Worm (Caenorhabditis elegans) whole organism, late embryonic: ENCODE data around the gene K09E3.7.

Experiments used
- C08G9.2 ChIP-seq: sonication (generic microtip); optimal IDR thresholded peaks from 2 replicates; lab custom pipeline; 2016; ENCODE audit warnings: mild to moderate bottlenecking, missing genetic modification characterization, moderate library complexity, missing compliant biosample characterization
- C38D4.7 ChIP-seq: fragments of 200-800 bp; sonication (Bioruptor generic); optimal IDR thresholded peaks from 2 replicates; lab custom pipeline; 2018; ENCODE audit warnings: mild to moderate bottlenecking, missing genetic modification characterization, moderate library complexity, missing compliant biosample characterization
- ama-1 ChIP-seq: fragments of 150-350 bp; optimal IDR thresholded peaks from 2 replicates; lab custom pipeline; 2014
- dmd-4 ChIP-seq: sonication (generic microtip); optimal IDR thresholded peaks from 2 replicates; lab custom pipeline; 2016; ENCODE audit warnings: borderline replicate concordance, missing genetic modification characterization, missing compliant biosample characterization
- elt-2 ChIP-seq: sonication (generic microtip); optimal IDR thresholded peaks from 2 replicates; lab custom pipeline; 2016; ENCODE audit warnings: missing genetic modification reagents, missing genetic modification characterization, missing compliant biosample characterization
- elt-4 ChIP-seq: sonication (generic microtip); optimal IDR thresholded peaks from 2 replicates; lab custom pipeline; 2016; ENCODE audit warnings: missing genetic modification characterization, missing compliant biosample characterization
- ets-4 ChIP-seq: sonication (generic microtip); optimal IDR thresholded peaks from 2 replicates; lab custom pipeline; 2016; ENCODE audit warnings: missing genetic modification characterization, missing compliant biosample characterization
- hlh-13 ChIP-seq: fragments of 200-800 bp; sonication (Bioruptor generic); optimal IDR thresholded peaks from 2 replicates; lab custom pipeline; 2018; ENCODE audit warnings: mild to moderate bottlenecking, missing genetic modification characterization, missing compliant biosample characterization
- nhr-11 ChIP-seq: fragments of 150-350 bp; optimal IDR thresholded peaks from 2 replicates; lab custom pipeline; 2014; ENCODE audit warnings: missing biosample characterization, missing genetic modification characterization
- npax-4 ChIP-seq: sonication (generic microtip); optimal IDR thresholded peaks from 2 replicates; lab custom pipeline; 2016; ENCODE audit warnings: missing genetic modification characterization, missing compliant biosample characterization
- pag-3 ChIP-seq: sonication (generic microtip); optimal IDR thresholded peaks from 2 replicates; lab custom pipeline; 2016; ENCODE audit warnings: missing compliant biosample characterization, missing genetic modification characterization, borderline replicate concordance
- sdc-2 ChIP-seq: sonication (generic microtip); optimal IDR thresholded peaks from 2 replicates; lab custom pipeline; 2016; ENCODE audit warnings: missing genotype, missing genetic modification characterization, missing compliant biosample characterization
- unc-55 ChIP-seq: sonication (generic microtip); optimal IDR thresholded peaks from 2 replicates; lab custom pipeline; 2017; ENCODE audit warnings: missing biosample characterization, missing genetic modification reagents, missing genetic modification characterization

DNA sequence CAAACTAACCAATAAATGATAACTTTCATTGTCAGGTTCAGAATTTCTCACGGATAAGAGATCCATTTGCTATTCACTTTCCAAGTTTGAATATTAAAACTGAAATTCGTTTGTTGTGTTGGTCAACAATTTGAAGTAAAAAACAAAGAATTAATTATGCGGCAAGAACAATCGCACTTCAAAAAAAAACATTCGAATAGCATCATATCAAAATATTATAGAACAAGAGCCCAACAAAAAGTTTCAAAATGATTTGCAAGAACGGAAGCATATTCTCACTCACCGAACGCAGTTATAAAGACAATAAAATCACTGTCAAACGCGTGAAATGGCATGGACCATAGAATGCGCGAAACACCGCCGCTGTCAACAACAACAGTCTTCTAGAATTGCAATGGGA, at the start of gene K09E3.7:
- TF ChIP-seq nhr-11 (tag; lab: Kevin White, UChicago), result no peak
- TF ChIP-seq pag-3 (tag; lab: Kevin White, UChicago), result no peak
- TF ChIP-seq dmd-4 (tag; lab: Kevin White, UChicago), result no peak
- TF ChIP-seq ets-4 (tag; lab: Kevin White, UChicago), result no peak
- no peak for TF ChIP-seq npax-4 (tag; lab: Kevin White, UChicago)
- no peak for TF ChIP-seq hlh-13
- TF ChIP-seq elt-2, result no peak
- no peak for TF ChIP-seq elt-4 (tag; lab: Kevin White, UChicago)
- TF ChIP-seq C38D4.7 (GFP tag; lab: Kevin White, UChicago), result no peak
- TF ChIP-seq C08G9.2 (tag; lab: Kevin White, UChicago), result no peak
- TF ChIP-seq unc-55 (GFP tag; lab: Kevin White, UChicago), result no peak
- TF ChIP-seq ama-1, result no peak
- no peak for TF ChIP-seq sdc-2 (tag; lab: Kevin White, UChicago)
